Fruit fly (Drosophila melanogaster): ENCODE data around the gene CG42594.
A peak's percentile ranks its signal among the peaks of the same experiment; 100 is the strongest.

The CG42594 gene

DNA sequence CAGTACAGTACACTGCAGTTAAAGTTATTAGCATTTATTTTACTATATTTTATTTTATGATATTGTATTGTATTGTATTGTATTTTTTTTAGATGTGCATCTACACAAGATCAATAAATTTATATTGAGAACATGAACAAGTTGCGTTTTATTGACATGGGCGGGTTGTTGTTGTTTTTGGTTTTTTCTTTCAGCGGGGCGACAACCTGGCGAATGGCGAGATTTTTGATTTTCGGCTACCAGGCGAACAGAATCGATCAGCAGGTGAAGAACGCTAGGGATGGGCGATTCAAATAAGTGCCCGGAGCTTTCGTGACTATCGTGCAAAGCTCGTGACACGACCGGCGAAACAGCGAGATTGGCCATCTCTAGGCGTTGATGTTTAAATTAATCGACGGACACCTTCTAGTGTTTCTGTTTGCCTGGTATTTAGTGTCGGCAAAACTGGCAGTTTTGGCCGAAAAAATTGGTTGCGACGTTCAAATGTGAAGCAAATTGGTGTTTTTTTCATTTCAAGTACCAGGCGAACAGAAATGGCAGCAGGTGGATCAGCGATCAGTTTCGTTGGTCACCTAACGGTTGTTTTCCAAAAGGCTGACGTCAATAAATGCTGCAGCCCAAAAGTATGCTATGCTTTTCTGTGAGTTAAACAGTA, 115.3 kb downstream of the CG42594 start (continued):
- TF ChIP-seq emc (GFP tag; optimal IDR thresholded peaks at IDR 0.05) (no peak), dmrt11E (tag; optimal IDR thresholded peaks at IDR 0.05) (no peak), pho (GFP tag; optimal IDR thresholded peaks at IDR 0.05) (no peak), zfh1 (GFP tag; IDR thresholded peaks at IDR 0.05) (peak; percentile 38; the same call in 1 of the 3 replicates), CG3065 (GFP tag; optimal IDR thresholded peaks at IDR 0.05) (no peak), CG8478 (optimal IDR thresholded peaks at IDR 0.05) (no peak), bowl (GFP tag; IDR thresholded peaks at IDR 0.05) (no peak), sens (GFP tag) (peak; percentile 92), Myb (GFP tag; optimal IDR thresholded peaks at IDR 0.05) (peak; percentile 87), CG17328 (GFP tag; IDR thresholded peaks at IDR 0.05) (peak; percentile 10; the same call in 1 of the 2 replicates), ind (GFP tag; optimal IDR thresholded peaks at IDR 0.05) (no peak), dpn (GFP tag; optimal IDR thresholded peaks at IDR 0.05) (peak in 1 of 2 experiments; percentile 25), Dfd (GFP tag; optimal IDR thresholded peaks at IDR 0.05) (no peak), Ada2b (GFP tag; IDR thresholded peaks at IDR 0.05) (0 out of 2 replicates have a peak, but pooled peaks have one; percentile 8), kay (GFP tag; optimal IDR thresholded peaks at IDR 0.05) (no peak), CHES-1-like (GFP tag; optimal IDR thresholded peaks at IDR 0.05) (peak; percentile 12), CG8924 (tag; optimal IDR thresholded peaks at IDR 0.05) (no peak), run (tag; optimal IDR thresholded peaks at IDR 0.05) (no peak), onecut (GFP tag; IDR thresholded peaks at IDR 0.05) (0 out of 2 replicates have a peak, but pooled peaks have one; percentile 23), CG10565 (GFP tag; optimal IDR thresholded peaks at IDR 0.05) (no peak), CG10462 (GFP tag; optimal IDR thresholded peaks at IDR 0.05) (peak; percentile 51), oc (tag; optimal IDR thresholded peaks at IDR 0.05) (no peak), Nf-YC (tag; optimal IDR thresholded peaks at IDR 0.05) (peak; percentile 57), CG4360 (GFP tag; IDR thresholded peaks at IDR 0.05) (peak; percentile 83), CG18262 (tag; optimal IDR thresholded peaks at IDR 0.05) (peak; percentile 22), exex (tag; optimal IDR thresholded peaks at IDR 0.05) (no peak), CG31388 (GFP tag; optimal IDR thresholded peaks at IDR 0.05) (no peak), lola (GFP tag; optimal IDR thresholded peaks at IDR 0.05) (peak in 1 of 3 experiments; percentile 8), CG17385 (GFP tag; optimal IDR thresholded peaks at IDR 0.05) (peak; percentile 23), sens-2 (GFP tag; IDR thresholded peaks at IDR 0.05) (no peak), nau (GFP tag; optimal IDR thresholded peaks at IDR 0.05) (no peak), chm (GFP tag; IDR thresholded peaks at IDR 0.05) (0 out of 2 replicates have a peak, but pooled peaks have one; percentile 33), CG9932 (GFP tag; IDR thresholded peaks at IDR 0.05) (peak; percentile 53), MBD-R2 (GFP tag; IDR thresholded peaks at IDR 0.05) (no peak), CG2678 (tag; optimal IDR thresholded peaks at IDR 0.05) (no peak), jumu (GFP tag; optimal IDR thresholded peaks at IDR 0.05) (no peak), dati (GFP tag; IDR thresholded peaks at IDR 0.05) (no peak), pzg (GFP tag; optimal IDR thresholded peaks at IDR 0.05) (peak; percentile 39), HLH54F (GFP tag; optimal IDR thresholded peaks at IDR 0.05) (no peak), ci (GFP tag; IDR thresholded peaks at IDR 0.05) (0 out of 3 replicates have a peak, but pooled peaks have one; percentile 12), chinmo (GFP tag; IDR thresholded peaks at IDR 0.05; ENCODE audit: partially characterized antibody) (peak; percentile 94; the same call in 3 of the 4 replicates), shn (GFP tag; optimal IDR thresholded peaks at IDR 0.05) (no peak), Doc3 (GFP tag; IDR thresholded peaks at IDR 0.05; ENCODE audit: partially characterized antibody) (peak; percentile 94), Rfx (GFP tag; IDR thresholded peaks at IDR 0.05) (0 out of 2 replicates have a peak, but pooled peaks have one; percentile 31), E2f1 (GFP tag; IDR thresholded peaks at IDR 0.05) (no peak), tio (GFP tag; optimal IDR thresholded peaks at IDR 0.05) (no peak), CG6765 (GFP tag; optimal IDR thresholded peaks at IDR 0.05) (no peak), stwl (tag; optimal IDR thresholded peaks at IDR 0.05) (peak; percentile 6), bigmax (GFP tag; optimal IDR thresholded peaks at IDR 0.05) (no peak), CG32767 (GFP tag; IDR thresholded peaks at IDR 0.05) (no peak), CG4707 (GFP tag; optimal IDR thresholded peaks at IDR 0.05) (no peak)

Data from whole organism, embryonic.